Worm (Caenorhabditis elegans) whole organism, L2 larva: ENCODE results near the gene C01C4.2.

ENCODE experiments used
- C34F6.9 ChIP-seq: fragments of 150-350 bp; optimal IDR thresholded peaks from 2 replicates; lab custom pipeline; 2014; ENCODE audit warnings: missing biosample characterization, missing genetic modification characterization
- R02D3.7 ChIP-seq: fragments of 150-350 bp; optimal IDR thresholded peaks from 2 replicates; lab custom pipeline; 2014; ENCODE audit warnings: missing biosample characterization, missing genetic modification characterization
- Y55F3AM.14 ChIP-seq: fragments of 200-800 bp; sonication (Bioruptor generic); optimal IDR thresholded peaks from 2 replicates; lab custom pipeline; 2018; ENCODE audit warnings: mild to moderate bottlenecking, missing genetic modification characterization, missing compliant biosample characterization
- alr-1 ChIP-seq: fragments of 150-350 bp; optimal IDR thresholded peaks from 2 replicates; lab custom pipeline; 2014; ENCODE audit warnings: missing biosample characterization, missing genetic modification characterization
- aly-2 ChIP-seq: fragments of 150-350 bp; optimal IDR thresholded peaks from 2 replicates; lab custom pipeline; 2014; ENCODE audit warnings: missing biosample characterization, missing genetic modification characterization
- blmp-1 ChIP-seq: sonication (generic microtip); optimal IDR thresholded peaks from 2 replicates; lab custom pipeline; 2017; ENCODE audit warnings: missing genetic modification characterization, mild to moderate bottlenecking, missing compliant biosample characterization, antibody characterized with exemption, moderate library complexity; ENCODE audit not compliant: insufficient read depth
- ceh-16 ChIP-seq: fragments of 150-350 bp; optimal IDR thresholded peaks from 2 replicates; lab custom pipeline; 2014; ENCODE audit warnings: missing biosample characterization, missing genetic modification characterization
- crh-2 ChIP-seq: sonication (generic microtip); optimal IDR thresholded peaks from 2 replicates; lab custom pipeline; 2017; ENCODE audit warnings: missing biosample characterization, missing genetic modification characterization
- egl-27 ChIP-seq: sonication (generic microtip); optimal IDR thresholded peaks from 3 replicates; lab custom pipeline; 2017; ENCODE audit warnings: missing biosample characterization, missing genetic modification reagents, missing genetic modification characterization
- elt-3 ChIP-seq: sonication (generic microtip); optimal IDR thresholded peaks from 2 replicates; lab custom pipeline; 2017; ENCODE audit warnings: missing biosample characterization, missing genetic modification characterization
- gmeb-1 ChIP-seq: fragments of 150-350 bp; optimal IDR thresholded peaks from 2 replicates; lab custom pipeline; 2014; ENCODE audit warnings: missing biosample characterization, missing genetic modification characterization
- lin-11 ChIP-seq: fragments of 150-350 bp; sonication (generic microtip); optimal IDR thresholded peaks from 2 replicates; lab custom pipeline; 2014; ENCODE audit warnings: missing biosample characterization, missing genetic modification characterization, inconsistent platforms, mixed read lengths
- lin-13 ChIP-seq: fragments of 150-350 bp; optimal IDR thresholded peaks from 2 replicates; lab custom pipeline; 2014; ENCODE audit warnings: missing biosample characterization, missing genetic modification reagents, missing genetic modification characterization
- lsy-2 ChIP-seq, 2 experiments: fragments of 150-350 bp in 1 of 2; sonication (generic microtip) in 1 of 2; optimal IDR thresholded peaks; 2 replicates each; lab custom pipeline; 2014 to 2017; ENCODE audit warnings: missing biosample characterization in 2 of 2, missing genetic modification characterization in 2 of 2
- mbf-1 ChIP-seq: sonication (generic microtip); optimal IDR thresholded peaks from 2 replicates; lab custom pipeline; 2017; ENCODE audit warnings: missing biosample characterization, missing genetic modification characterization
- mdl-1 ChIP-seq, 2 experiments: fragments of 150-350 bp in 1 of 2; sonication (generic microtip) in 1 of 2; optimal IDR thresholded peaks; 2 replicates each; lab custom pipeline; 2017; ENCODE audit warnings: missing biosample characterization in 2 of 2, missing genetic modification characterization in 2 of 2
- nhr-10 ChIP-seq: sonication (generic microtip); optimal IDR thresholded peaks from 2 replicates; lab custom pipeline; 2017; ENCODE audit warnings: missing biosample characterization, missing genetic modification characterization
- nhr-11 ChIP-seq: fragments of 150-350 bp; optimal IDR thresholded peaks from 2 replicates; lab custom pipeline; 2014; ENCODE audit warnings: missing biosample characterization, missing genetic modification characterization
- nhr-12 ChIP-seq: fragments of 150-350 bp; optimal IDR thresholded peaks from 2 replicates; lab custom pipeline; 2014; ENCODE audit warnings: missing biosample characterization, missing genetic modification characterization
- nhr-129 ChIP-seq: fragments of 150-350 bp; optimal IDR thresholded peaks from 2 replicates; lab custom pipeline; 2014; ENCODE audit warnings: missing biosample characterization, missing genetic modification characterization
- nhr-21 ChIP-seq: fragments of 150-350 bp; optimal IDR thresholded peaks from 2 replicates; lab custom pipeline; 2014; ENCODE audit warnings: missing biosample characterization, missing genetic modification characterization
- nhr-237 ChIP-seq: fragments of 150-350 bp; optimal IDR thresholded peaks from 2 replicates; lab custom pipeline; 2014; ENCODE audit warnings: missing biosample characterization, missing genetic modification characterization
- nhr-25 ChIP-seq: fragments of 150-350 bp; sonication (generic microtip); optimal IDR thresholded peaks from 3 replicates; lab custom pipeline; 2014; ENCODE audit warnings: missing biosample characterization, missing genetic modification characterization
- nhr-6 ChIP-seq: fragments of 150-350 bp; optimal IDR thresholded peaks from 2 replicates; lab custom pipeline; 2014; ENCODE audit warnings: missing biosample characterization, missing genetic modification characterization
- nhr-77 ChIP-seq: fragments of 150-350 bp; optimal IDR thresholded peaks from 2 replicates; lab custom pipeline; 2014; ENCODE audit warnings: missing biosample characterization, missing genetic modification characterization
- peb-1 ChIP-seq: fragments of 150-350 bp; optimal IDR thresholded peaks from 2 replicates; lab custom pipeline; 2014; ENCODE audit warnings: missing biosample characterization, missing genetic modification characterization
- sem-4 ChIP-seq: fragments of 150-350 bp; optimal IDR thresholded peaks from 2 replicates; lab custom pipeline; 2014; ENCODE audit warnings: missing biosample characterization, missing genetic modification reagents, missing genetic modification characterization
- sma-3 ChIP-seq: sonication (generic microtip); optimal IDR thresholded peaks from 2 replicates; lab custom pipeline; 2016; ENCODE audit warnings: missing genetic modification reagents, missing genetic modification characterization, missing compliant biosample characterization
- sma-9 ChIP-seq, 2 experiments: fragments of 150-350 bp in 1 of 2; sonication (generic microtip) in 1 of 2; optimal IDR thresholded peaks; 2 replicates each; lab custom pipeline; 2014 to 2016; ENCODE audit warnings: missing genetic modification characterization in 2 of 2, mild to moderate bottlenecking in 1 of 2, missing biosample characterization in 1 of 2, missing compliant biosample characterization in 1 of 2, missing genetic modification reagents in 1 of 2, moderate library complexity in 1 of 2
- unc-55 ChIP-seq: fragments of 150-350 bp; sonication (generic microtip); optimal IDR thresholded peaks from 3 replicates; lab custom pipeline; 2014; ENCODE audit warnings: missing biosample characterization, missing genetic modification reagents, missing genetic modification characterization
- unc-62 ChIP-seq: fragments of 150-350 bp; optimal IDR thresholded peaks from 2 replicates; lab custom pipeline; 2014; ENCODE audit warnings: missing biosample characterization, missing genetic modification reagents, missing genetic modification characterization
- zag-1 ChIP-seq: fragments of 150-350 bp; optimal IDR thresholded peaks from 2 replicates; lab custom pipeline; 2014; ENCODE audit warnings: missing biosample characterization, missing genetic modification characterization
- ztf-1 ChIP-seq: fragments of 200-800 bp; sonication (Bioruptor generic); conservative IDR thresholded peaks from 2 replicates; pipeline ENCODE4 v1.3.6; 2022; ENCODE audit warnings: missing genetic modification characterization, missing compliant biosample characterization
- ztf-11 ChIP-seq: sonication (generic microtip); optimal IDR thresholded peaks from 2 replicates; lab custom pipeline; 2017; ENCODE audit warnings: missing biosample characterization, missing genetic modification characterization
- ztf-4 ChIP-seq: fragments of 150-350 bp; optimal IDR thresholded peaks from 2 replicates; lab custom pipeline; 2014; ENCODE audit warnings: missing biosample characterization, missing genetic modification characterization

The C01C4.2 gene

DNA sequence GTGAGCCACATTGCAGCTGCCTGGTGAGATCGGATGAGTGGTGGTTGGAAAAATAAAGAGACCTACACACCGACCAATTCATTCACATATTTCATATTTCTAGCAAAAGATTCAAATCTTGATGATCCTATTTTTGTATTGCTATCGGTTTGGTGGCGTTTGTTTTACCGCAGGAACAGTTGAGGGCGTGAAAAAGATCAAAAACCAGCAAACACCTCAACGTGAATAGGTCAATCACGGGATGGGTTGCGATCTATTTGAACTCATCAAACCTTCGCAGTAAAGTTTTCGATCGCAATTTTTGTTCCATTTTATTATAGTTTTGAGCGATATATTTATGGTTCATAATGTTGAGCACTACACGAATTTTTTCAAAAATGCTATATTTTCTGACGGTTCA is 13.0 kb upstream of the C01C4.2 start:
- TF ChIP-seq sma-3 (GFP tag; lab: Kevin White, UChicago) (no peak), nhr-77 (tag; lab: Kevin White, UChicago) (no peak), nhr-21 (no peak), ztf-1 (GFP tag; lab: Robert Waterston, UW) (no peak), alr-1 (no peak), R02D3.7 (tag; lab: Kevin White, UChicago) (no peak), nhr-10 (tag; lab: Kevin White, UChicago) (no peak), sma-9 (GFP tag; optimal IDR thresholded peaks at IDR 0.05; lab: Kevin White, UChicago) (no peak), sma-9 (tag; optimal IDR thresholded peaks at IDR 0.05; lab: Kevin White, UChicago) (no peak)

DNA sequence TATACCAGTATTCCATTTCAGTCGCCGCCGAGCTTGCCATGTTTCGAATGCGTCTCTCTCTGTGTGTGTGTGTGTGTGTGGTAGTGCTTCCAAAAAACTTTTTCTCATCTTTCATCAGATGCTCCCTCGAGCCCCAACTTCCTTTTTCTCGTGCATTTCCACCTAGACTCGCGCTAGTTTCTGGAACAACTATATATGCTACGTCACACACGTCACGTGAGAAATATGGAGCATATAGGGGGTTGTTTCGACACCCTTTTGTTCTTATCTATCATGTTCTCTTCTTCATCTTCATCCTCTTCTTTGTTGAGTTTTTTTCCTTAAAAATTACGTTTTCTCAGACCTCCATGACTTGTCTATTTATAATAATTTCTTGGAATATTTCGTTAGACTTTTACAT is 9.6 kb upstream of the C01C4.2 start:
- TF ChIP-seq peb-1 (tag; lab: Kevin White, UChicago): no peak
- peak; percentile 64 for TF ChIP-seq unc-55 (GFP tag; lab: Kevin White, UChicago)
- TF ChIP-seq ztf-11 (tag; lab: Kevin White, UChicago): no peak
- peak; percentile 4 for TF ChIP-seq nhr-129 (tag; lab: Kevin White, UChicago)
- peak in 1 of 2 experiments; percentile 30 for TF ChIP-seq lsy-2 (tag; optimal IDR thresholded peaks at IDR 0.05; lab: Kevin White, UChicago)

DNA sequence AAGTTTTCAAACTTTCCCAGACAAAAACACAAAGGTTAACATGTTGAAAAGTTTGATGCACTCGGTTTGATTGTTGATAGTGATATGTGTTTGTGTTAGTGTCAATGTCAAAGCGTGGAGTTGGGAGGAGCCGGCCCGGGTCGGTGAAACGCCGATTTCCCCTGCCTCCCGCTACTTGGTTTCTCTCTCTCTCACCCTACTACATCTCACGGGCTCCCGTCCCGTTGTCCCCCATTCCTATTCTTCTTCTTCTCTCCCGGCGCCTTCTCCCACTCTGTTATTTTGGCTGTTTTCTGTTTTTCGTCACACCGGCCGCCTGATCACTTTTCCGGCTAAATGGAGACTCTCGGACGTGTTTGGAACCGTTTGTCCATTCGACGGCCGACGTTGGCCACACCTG is 8.6 kb upstream of the C01C4.2 start:
- TF ChIP-seq nhr-11 (tag; lab: Kevin White, UChicago) (no peak), lin-13 (GFP tag; lab: Kevin White, UChicago) (no peak), lin-11 (no peak), ceh-16 (tag; lab: Kevin White, UChicago) (no peak), mbf-1 (tag; lab: Kevin White, UChicago) (no peak), mdl-1 (tag; optimal IDR thresholded peaks at IDR 0.05; lab: Kevin White, UChicago) (no peak), nhr-129 (tag; lab: Kevin White, UChicago) (no peak), unc-55 (GFP tag; lab: Kevin White, UChicago) (no peak), egl-27 (tag; lab: Kevin White, UChicago) (no peak), nhr-237 (tag; lab: Kevin White, UChicago) (no peak), lsy-2 (tag; optimal IDR thresholded peaks at IDR 0.05; lab: Kevin White, UChicago) (no peak), crh-2 (tag; lab: Kevin White, UChicago) (no peak), peb-1 (tag; lab: Kevin White, UChicago) (no peak), unc-62 (no peak), R02D3.7 (tag; lab: Kevin White, UChicago) (no peak), gmeb-1 (tag; lab: Kevin White, UChicago) (no peak), ztf-4 (tag; lab: Kevin White, UChicago) (no peak), blmp-1 (tag; lab: Kevin White, UChicago) (no peak)

DNA sequence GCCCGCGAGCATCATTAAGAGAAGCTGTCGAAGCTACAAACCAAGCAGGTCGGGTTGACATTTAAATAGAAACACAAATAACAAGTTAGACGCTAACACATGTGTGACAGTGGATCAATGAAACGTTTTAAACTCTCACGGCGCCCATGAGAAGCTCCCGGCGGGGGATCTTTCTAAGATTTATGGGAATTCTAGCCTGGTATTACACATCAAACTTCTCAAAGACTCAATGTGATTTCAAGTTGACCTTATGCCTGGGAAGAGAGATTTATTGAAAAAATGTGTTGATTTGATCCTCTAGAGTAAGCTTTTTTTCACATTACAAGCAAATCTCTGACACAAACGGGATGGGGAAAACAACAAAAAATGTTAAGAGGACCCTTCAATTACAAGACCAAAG is 5.2 kb upstream of the C01C4.2 start:
- TF ChIP-seq egl-27 (tag; lab: Kevin White, UChicago) (no peak), sma-9 (GFP tag; optimal IDR thresholded peaks at IDR 0.05; lab: Kevin White, UChicago) (no peak), sma-9 (tag; optimal IDR thresholded peaks at IDR 0.05; lab: Kevin White, UChicago) (no peak), R02D3.7 (tag; lab: Kevin White, UChicago) (no peak), lin-13 (GFP tag; lab: Kevin White, UChicago) (no peak), nhr-6 (no peak), sem-4 (tag; lab: Kevin White, UChicago) (no peak), C34F6.9 (tag; lab: Kevin White, UChicago) (no peak), Y55F3AM.14 (GFP tag; lab: Kevin White, UChicago) (no peak), zag-1 (tag; lab: Kevin White, UChicago) (no peak), elt-3 (no peak), aly-2 (no peak), nhr-25 (tag; lab: Kevin White, UChicago) (no peak), nhr-12 (tag; lab: Kevin White, UChicago) (no peak)
